Fruit fly (Drosophila melanogaster) whole organism, larva: ENCODE results near the gene Herc4.

Experiments
- noc ChIP-seq: fragments of 200-800 bp; sonication (Bioruptor generic); optimal IDR thresholded peaks from 3 replicates; lab custom pipeline; 2019; ENCODE audit warnings: missing biosample characterization, mild to moderate bottlenecking, missing genetic modification characterization, moderate library complexity

Herc4 gene

dm6 chr3L:1366879-1367650 lies 53.6 kb downstream of the Herc4 start:
- TF ChIP-seq noc = no peak
